Worm (Caenorhabditis elegans) whole organism, L4/young adult: ENCODE results near the gene swsn-4.

ENCODE experiments used
- dao-5 ChIP-seq: sonication (generic microtip); optimal IDR thresholded peaks from 2 replicates; lab custom pipeline; 2016; ENCODE audit warnings: missing genotype, missing genetic modification characterization, moderate library complexity, missing compliant biosample characterization
- him-1 ChIP-seq: sonication (generic microtip); optimal IDR thresholded peaks from 2 replicates; lab custom pipeline; 2016; ENCODE audit warnings: missing genotype, missing genetic modification reagents, missing genetic modification characterization, missing compliant biosample characterization

- TF ChIP-seq him-1 (tag; lab: Kevin White, UChicago) (no peak), dao-5 (tag; lab: Kevin White, UChicago) (no peak)
Observed at ce11 chrIV:11143228-11143444, 17.3 kb downstream of the swsn-4 start, which contains the start of gene F01G4.4.
